Worm (Caenorhabditis elegans): Measurements from ENCODE around the gene W05E10.1.

Gene W05E10.1

DNA sequence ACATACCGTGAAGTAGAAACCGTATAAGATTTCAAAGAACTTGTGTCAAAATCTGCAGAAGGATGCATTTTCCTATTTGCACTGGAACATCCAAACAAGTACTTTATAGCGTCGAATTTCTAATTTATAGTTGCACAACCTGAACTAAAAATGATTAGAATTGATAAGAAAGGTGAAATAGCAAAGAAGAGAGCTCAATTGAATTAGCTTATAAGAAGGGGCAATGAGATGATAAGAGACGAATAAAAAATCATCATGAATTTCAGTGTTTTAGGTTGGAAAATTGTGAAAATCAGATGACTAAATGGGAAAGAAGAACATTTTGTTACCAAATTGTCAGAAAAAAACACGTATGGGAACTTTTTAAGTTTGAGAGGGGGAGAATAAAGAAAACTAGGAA, at the start of gene W05E10.1:
TSS of gene W05E10.1 (minus strand) at position 139 of the 400 bp plus-strand sequence.
- TF ChIP-seq nhr-232 (tag; optimal IDR thresholded peaks at IDR 0.05), result no peak
- no peak for TF ChIP-seq dve-1 (tag; optimal IDR thresholded peaks at IDR 0.05)
- TF ChIP-seq nhr-11 (tag; optimal IDR thresholded peaks at IDR 0.05), result no peak
- TF ChIP-seq ceh-45 (GFP tag; IDR thresholded peaks at IDR 0.05), result no peak
- TF ChIP-seq pag-3 (tag; optimal IDR thresholded peaks at IDR 0.05; ENCODE audit: borderline replicate concordance), result no peak
- TF ChIP-seq sdc-2 (tag; optimal IDR thresholded peaks at IDR 0.05), result no peak
- TF ChIP-seq ztf-16 (tag; optimal IDR thresholded peaks at IDR 0.05), result no peak
- no peak for TF ChIP-seq pha-4 (tag; optimal IDR thresholded peaks at IDR 0.05)
- no peak for TF ChIP-seq pax-1 (tag; optimal IDR thresholded peaks at IDR 0.05)
- no peak for TF ChIP-seq fax-1 (tag; optimal IDR thresholded peaks at IDR 0.05)
- no peak for TF ChIP-seq elt-4 (tag; optimal IDR thresholded peaks at IDR 0.05)
- no peak for TF ChIP-seq pqm-1 (tag; optimal IDR thresholded peaks at IDR 0.05)
- no peak for TF ChIP-seq hlh-30 (tag; optimal IDR thresholded peaks at IDR 0.05; ENCODE audit: insufficient read depth)
- TF ChIP-seq K09A11.1 (tag; optimal IDR thresholded peaks at IDR 0.05; ENCODE audit: insufficient read depth), result no peak
- TF ChIP-seq madf-2 (tag; optimal IDR thresholded peaks at IDR 0.05), result no peak
- TF ChIP-seq unc-42 (tag; optimal IDR thresholded peaks at IDR 0.05), result no peak
- no peak for TF ChIP-seq fkh-10 (GFP tag; optimal IDR thresholded peaks at IDR 0.05)

DNA sequence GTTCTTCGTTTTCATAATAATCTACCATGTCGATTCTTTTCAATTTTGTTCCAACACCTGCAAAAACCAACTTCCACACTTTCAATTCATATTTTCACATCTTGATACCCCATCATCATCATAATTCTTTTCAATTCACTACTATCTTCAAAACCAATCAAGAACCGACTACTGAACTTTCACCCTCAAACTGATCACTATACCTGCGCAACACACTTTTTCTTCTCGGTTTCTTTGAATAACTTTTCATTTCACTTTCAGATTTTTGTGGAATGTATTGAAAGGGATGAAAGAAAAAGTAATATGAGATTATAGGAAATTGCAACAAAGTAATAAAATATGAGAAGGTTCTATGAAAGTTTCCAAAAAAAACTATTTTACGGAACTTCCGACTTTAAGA, 49.6 kb upstream of the W05E10.1 start:
- no peak for TF ChIP-seq tbx-2 (tag; optimal IDR thresholded peaks at IDR 0.05)
- TF ChIP-seq pros-1 (tag; optimal IDR thresholded peaks at IDR 0.05), result no peak
- TF ChIP-seq sox-4 (tag; optimal IDR thresholded peaks at IDR 0.05), result no peak
- no peak for TF ChIP-seq mec-3 (tag; optimal IDR thresholded peaks at IDR 0.05; ENCODE audit: borderline replicate concordance)
- TF ChIP-seq ref-2 (tag; optimal IDR thresholded peaks at IDR 0.05), result no peak

- no peak for TF ChIP-seq zip-5 (tag; optimal IDR thresholded peaks at IDR 0.05)
- no peak for TF ChIP-seq F13H6.1 (tag; optimal IDR thresholded peaks at IDR 0.05)
- TF ChIP-seq dmd-4 (tag; optimal IDR thresholded peaks at IDR 0.05; ENCODE audit: borderline replicate concordance), result no peak
- no peak for TF ChIP-seq ceh-19 (GFP tag; optimal IDR thresholded peaks at IDR 0.05)
Measured at ce11 chrV:11739820-11740219, 48.3 kb upstream of the W05E10.1 start, which contains the start of gene T04F3.1. TSS of gene T04F3.1 (plus strand) at chrV:11740065.

- TF ChIP-seq lim-6 (tag; optimal IDR thresholded peaks at IDR 0.05), result no peak
- no peak for TF ChIP-seq pha-4 (tag; optimal IDR thresholded peaks at IDR 0.05)
- TF ChIP-seq sdc-2 (tag; optimal IDR thresholded peaks at IDR 0.05), result no peak
- no peak for TF ChIP-seq ceh-22 (tag; optimal IDR thresholded peaks at IDR 0.05)
- no peak for TF ChIP-seq ceh-31 (tag; optimal IDR thresholded peaks at IDR 0.05)
- TF ChIP-seq zip-5 (tag; optimal IDR thresholded peaks at IDR 0.05), result no peak
- no peak for TF ChIP-seq pqm-1 (tag; optimal IDR thresholded peaks at IDR 0.05)
- no peak for TF ChIP-seq ceh-48 (tag; optimal IDR thresholded peaks at IDR 0.05)
- TF ChIP-seq C38D4.7 (GFP tag; optimal IDR thresholded peaks at IDR 0.05), result no peak
Measured at ce11 chrV:11737333-11737732, 45.8 kb upstream of the W05E10.1 start.

DNA sequence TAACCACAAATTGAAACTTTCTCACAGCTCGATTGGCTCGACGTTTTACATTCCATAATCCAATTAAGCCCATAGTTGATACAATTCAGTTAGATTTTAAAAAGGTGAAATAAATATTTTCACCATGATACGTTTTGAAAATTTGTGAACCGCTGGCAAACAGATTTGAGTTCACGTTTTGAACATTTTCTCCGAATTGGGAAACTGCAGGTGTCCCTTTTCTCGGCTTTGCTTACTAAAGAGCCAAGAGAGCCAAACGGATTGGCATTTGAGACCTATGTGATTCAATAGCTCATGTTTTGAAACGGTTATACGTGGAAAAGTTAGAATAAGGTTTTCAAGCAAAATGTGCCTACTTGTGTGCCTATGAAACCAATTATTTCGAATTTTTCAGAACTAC, 45.4 kb upstream of the W05E10.1 start, which contains the start of gene spe-42:
TSS of gene spe-42 (minus strand) at position 101 of the 400 bp plus-strand sequence.
- TF ChIP-seq fkh-10 (GFP tag; optimal IDR thresholded peaks at IDR 0.05) (no peak), C38D4.7 (GFP tag; optimal IDR thresholded peaks at IDR 0.05) (no peak), sox-4 (tag; optimal IDR thresholded peaks at IDR 0.05) (no peak), hlh-8 (tag; optimal IDR thresholded peaks at IDR 0.05) (no peak), nhr-232 (tag; optimal IDR thresholded peaks at IDR 0.05) (no peak), fkh-6 (tag; optimal IDR thresholded peaks at IDR 0.05) (no peak), unc-42 (tag; optimal IDR thresholded peaks at IDR 0.05) (no peak), ahr-1 (tag; optimal IDR thresholded peaks at IDR 0.05) (no peak), ceh-34 (tag; optimal IDR thresholded peaks at IDR 0.05) (no peak), hlh-6 (tag; optimal IDR thresholded peaks at IDR 0.05) (no peak), syd-9 (tag; optimal IDR thresholded peaks at IDR 0.05) (no peak), hlh-13 (GFP tag; optimal IDR thresholded peaks at IDR 0.05) (no peak), sox-2 (GFP tag; IDR thresholded peaks at IDR 0.05) (no peak), pros-1 (tag; optimal IDR thresholded peaks at IDR 0.05) (no peak), ceh-48 (tag; optimal IDR thresholded peaks at IDR 0.05) (no peak), pat-9 (tag; optimal IDR thresholded peaks at IDR 0.05) (no peak), pag-3 (tag; optimal IDR thresholded peaks at IDR 0.05; ENCODE audit: borderline replicate concordance) (no peak), lim-6 (tag; optimal IDR thresholded peaks at IDR 0.05) (no peak), ttx-3 (tag; optimal IDR thresholded peaks at IDR 0.05) (no peak)

Data from whole organism, late embryonic.